Fruit fly (Drosophila melanogaster) whole organism, embryonic: ENCODE measurements around the gene Pka-C3.

Experiments used
- Adf1 ChIP-seq: fragments of 200-800 bp; sonication (Bioruptor generic); IDR thresholded peaks from 2 replicates; pipeline ENCODE4 v1.3.6; 2022; ENCODE audit warnings: missing biosample characterization, missing genetic modification characterization
- B-H1 ChIP-seq: fragments of 200-800 bp; sonication (Bioruptor generic); IDR thresholded peaks from 3 replicates; pipeline ENCODE4 v1.3.6; 2022; ENCODE audit warnings: missing biosample characterization, missing genetic modification characterization
- B-H2 ChIP-seq: fragments of 200-800 bp; sonication (Bioruptor generic); optimal IDR thresholded peaks from 2 replicates; lab custom pipeline; 2018; ENCODE audit warnings: missing biosample characterization, mild to moderate bottlenecking, missing genetic modification characterization
- CG10366 ChIP-seq: fragments of 200-800 bp; sonication (Bioruptor generic); IDR thresholded peaks from 2 replicates; pipeline ENCODE4 v1.3.6; 2022; ENCODE audit warnings: missing biosample characterization, missing genetic modification characterization
- CG11723 ChIP-seq: fragments of 200-800 bp; sonication (Bioruptor generic); optimal IDR thresholded peaks from 2 replicates; lab custom pipeline; 2017; ENCODE audit warnings: missing biosample characterization, mild to moderate bottlenecking, missing genetic modification characterization
- CG12299 ChIP-seq: fragments of 200-800 bp; sonication (Bioruptor generic); optimal IDR thresholded peaks from 2 replicates; lab custom pipeline; 2018; ENCODE audit warnings: missing biosample characterization, mild to moderate bottlenecking, missing genetic modification characterization
- CG14860 ChIP-seq: fragments of 200-800 bp; sonication (Bioruptor generic); IDR thresholded peaks from 3 replicates; pipeline ENCODE4 v1.3.6; 2022; ENCODE audit warnings: missing biosample characterization, missing genetic modification characterization; ENCODE audit not compliant: partially characterized antibody
- CG14965 ChIP-seq: fragments of 200-800 bp; sonication (Bioruptor generic); optimal IDR thresholded peaks from 2 replicates; lab custom pipeline; 2016; ENCODE audit warnings: missing biosample characterization, missing genetic modification characterization, borderline replicate concordance
- CG15269 ChIP-seq: fragments of 200-800 bp; sonication (Bioruptor generic); optimal IDR thresholded peaks from 2 replicates; lab custom pipeline; 2018; ENCODE audit warnings: missing biosample characterization, mild to moderate bottlenecking, missing genetic modification characterization, moderate library complexity
- CG17829 ChIP-seq: fragments of 200-800 bp; optimal IDR thresholded peaks from 2 replicates; lab custom pipeline; 2019; ENCODE audit warnings: missing biosample characterization, mild to moderate bottlenecking, missing genetic modification characterization, moderate library complexity
- CG2712 ChIP-seq: fragments of 200-800 bp; optimal IDR thresholded peaks from 3 replicates; lab custom pipeline; 2019; ENCODE audit warnings: missing biosample characterization, mild to moderate bottlenecking, missing genetic modification characterization, moderate library complexity
- CG3065 ChIP-seq: fragments of 200-800 bp; sonication (Bioruptor generic); optimal IDR thresholded peaks from 2 replicates; lab custom pipeline; 2016; ENCODE audit warnings: missing biosample characterization, missing genetic modification characterization
- CG3726 ChIP-seq: fragments of 200-800 bp; sonication (Bioruptor generic); IDR thresholded peaks from 3 replicates; pipeline ENCODE4, ENCODE4 v1.3.6; 2022; ENCODE audit warnings: missing biosample characterization, missing genetic modification characterization
- CG5953 ChIP-seq: fragments of 200-800 bp; sonication (Bioruptor generic); IDR thresholded peaks from 2 replicates; pipeline ENCODE4 v1.3.6; 2022; ENCODE audit warnings: missing biosample characterization, missing genetic modification characterization
- CG6272 ChIP-seq: fragments of 200-800 bp; sonication (Bioruptor generic); IDR thresholded peaks from 2 replicates; pipeline ENCODE4 v1.3.6; 2022; ENCODE audit warnings: missing biosample characterization, missing genetic modification characterization
- CG7786 ChIP-seq: fragments of 200-800 bp; sonication (Bioruptor generic); optimal IDR thresholded peaks from 2 replicates; lab custom pipeline; 2016; ENCODE audit warnings: missing biosample characterization, missing genetic modification characterization
- CG9437 ChIP-seq: fragments of 200-800 bp; sonication (Bioruptor generic); optimal IDR thresholded peaks from 2 replicates; lab custom pipeline; 2018; ENCODE audit warnings: missing biosample characterization, mild to moderate bottlenecking, missing genetic modification characterization
- CG9727 ChIP-seq: fragments of 200-800 bp; sonication (Bioruptor generic); optimal IDR thresholded peaks from 3 replicates; lab custom pipeline; 2017; ENCODE audit warnings: missing biosample characterization, mild to moderate bottlenecking, missing genetic modification characterization
- CG9797 ChIP-seq: fragments of 200-800 bp; sonication (Bioruptor generic); optimal IDR thresholded peaks from 3 replicates; lab custom pipeline; 2018; ENCODE audit warnings: missing biosample characterization, mild to moderate bottlenecking, missing genetic modification characterization
- Camta ChIP-seq: fragments of 200-800 bp; sonication (Bioruptor generic); optimal IDR thresholded peaks from 2 replicates; lab custom pipeline; 2016; ENCODE audit warnings: missing biosample characterization, missing genetic modification characterization
- Dfd ChIP-seq, 2 experiments: fragments of >200 bp; optimal IDR thresholded peaks; 2 replicates each; lab custom pipeline; 2017; ENCODE audit warnings: missing biosample characterization in 2 of 2, missing genetic modification characterization in 2 of 2
- Doc2 ChIP-seq: fragments of 200-800 bp; sonication (Bioruptor generic); IDR thresholded peaks from 2 replicates; pipeline ENCODE4 v1.3.6; 2022; ENCODE audit warnings: missing biosample characterization, missing genetic modification characterization
- HmgD ChIP-seq: fragments of 200-800 bp; sonication (Bioruptor generic); optimal IDR thresholded peaks from 3 replicates; lab custom pipeline; 2016; ENCODE audit warnings: missing biosample characterization, missing genetic modification characterization
- Hmx ChIP-seq: fragments of 200-800 bp; sonication (Bioruptor generic); optimal IDR thresholded peaks from 2 replicates; lab custom pipeline; 2016; ENCODE audit warnings: missing biosample characterization, missing genetic modification characterization
- Hr51 ChIP-seq, 2 experiments: fragments of 200-800 bp; sonication (Bioruptor generic); optimal IDR thresholded peaks; 2 replicates in 1 of 2; 3 replicates in 1 of 2; lab custom pipeline; 2016 to 2018; ENCODE audit warnings: missing biosample characterization in 2 of 2, missing genetic modification characterization in 2 of 2, mild to moderate bottlenecking in 1 of 2, moderate library complexity in 1 of 2
- Myb ChIP-seq: fragments of 200-800 bp; sonication (Bioruptor generic); optimal IDR thresholded peaks from 2 replicates; lab custom pipeline; 2016; ENCODE audit warnings: missing biosample characterization, missing genetic modification characterization
- Nf-YC ChIP-seq: fragments of 200-800 bp; optimal IDR thresholded peaks from 3 replicates; lab custom pipeline; 2019; ENCODE audit warnings: missing biosample characterization, mild to moderate bottlenecking, missing genetic modification characterization, moderate library complexity
- Scr ChIP-seq: fragments of 200-800 bp; sonication (Bioruptor generic); IDR thresholded peaks from 2 replicates; pipeline ENCODE4 v1.3.6; 2022; ENCODE audit warnings: missing biosample characterization, missing genetic modification characterization; ENCODE audit not compliant: partially characterized antibody
- Six4 ChIP-seq: fragments of 200-800 bp; sonication (Bioruptor generic); optimal IDR thresholded peaks from 2 replicates; lab custom pipeline; 2016; ENCODE audit warnings: missing biosample characterization, missing genetic modification characterization
- Sry-δ ChIP-seq: fragments of 200-800 bp; sonication (Bioruptor generic); optimal IDR thresholded peaks from 2 replicates; lab custom pipeline; 2016; ENCODE audit warnings: missing biosample characterization, missing genetic modification characterization
- al ChIP-seq: fragments of 200-800 bp; sonication (Bioruptor generic); IDR thresholded peaks from 2 replicates; pipeline ENCODE4 v1.3.6; 2022; ENCODE audit warnings: missing biosample characterization, missing genetic modification characterization
- bbx ChIP-seq: fragments of 200-800 bp; sonication (Bioruptor generic); IDR thresholded peaks from 2 replicates; pipeline ENCODE4 v1.3.6; 2022; ENCODE audit warnings: missing biosample characterization, missing genetic modification characterization; ENCODE audit not compliant: partially characterized antibody
- cas ChIP-seq: fragments of 200-800 bp; sonication (Bioruptor generic); IDR thresholded peaks from 2 replicates; pipeline ENCODE4 v1.3.6; 2022; ENCODE audit warnings: missing biosample characterization, missing genetic modification characterization
- cg ChIP-seq: fragments of 200-800 bp; sonication (Bioruptor generic); optimal IDR thresholded peaks from 3 replicates; lab custom pipeline; 2019; ENCODE audit warnings: missing biosample characterization, mild to moderate bottlenecking, missing genetic modification characterization, moderate library complexity
- dysf ChIP-seq: fragments of 200-800 bp; sonication (Bioruptor generic); IDR thresholded peaks from 3 replicates; pipeline ENCODE4 v1.3.6; 2022; ENCODE audit warnings: missing biosample characterization, missing genetic modification characterization
- ewg ChIP-seq: fragments of 200-800 bp; sonication (Bioruptor generic); optimal IDR thresholded peaks from 3 replicates; lab custom pipeline; 2017; ENCODE audit warnings: mild to moderate bottlenecking, missing biosample characterization, missing genetic modification reagents, missing genetic modification characterization
- grn ChIP-seq: fragments of 200-800 bp; sonication (Bioruptor generic); optimal IDR thresholded peaks from 3 replicates; lab custom pipeline; 2017; ENCODE audit warnings: missing biosample characterization, missing genetic modification characterization
- gro ChIP-seq: fragments of 200-800 bp; sonication (Bioruptor generic); optimal IDR thresholded peaks from 2 replicates; lab custom pipeline; 2016; ENCODE audit warnings: missing biosample characterization, missing genetic modification characterization
- hth ChIP-seq: fragments of >200 bp; optimal IDR thresholded peaks from 2 replicates; lab custom pipeline; 2017; ENCODE audit warnings: inconsistent platforms
- jumu ChIP-seq: fragments of 200-800 bp; sonication (Bioruptor generic); optimal IDR thresholded peaks from 3 replicates; lab custom pipeline; 2016; ENCODE audit warnings: missing biosample characterization, missing genetic modification characterization
- ken ChIP-seq: fragments of 200-800 bp; sonication (Bioruptor generic); IDR thresholded peaks from 3 replicates; pipeline ENCODE4 v1.3.6; 2022; ENCODE audit warnings: missing biosample characterization, missing genetic modification characterization
- nmo ChIP-seq: fragments of 200-800 bp; sonication (Bioruptor generic); optimal IDR thresholded peaks from 2 replicates; lab custom pipeline; 2018; ENCODE audit warnings: missing biosample characterization, mild to moderate bottlenecking, missing genetic modification characterization, moderate library complexity
- otp ChIP-seq: fragments of 200-800 bp; sonication (Bioruptor generic); IDR thresholded peaks from 3 replicates; pipeline ENCODE4, ENCODE4 v1.3.6; 2022; ENCODE audit warnings: missing biosample characterization, missing genetic modification characterization
- peb ChIP-seq: fragments of 200-800 bp; sonication (Bioruptor generic); IDR thresholded peaks from 2 replicates; pipeline ENCODE4 v1.3.6; 2022; ENCODE audit warnings: missing biosample characterization, missing genetic modification characterization
- rib ChIP-seq: fragments of 200-800 bp; sonication (Bioruptor generic); IDR thresholded peaks from 2 replicates; pipeline ENCODE4 v1.3.6; 2022; ENCODE audit warnings: missing biosample characterization, missing genetic modification characterization
- sc ChIP-seq, 3 experiments: fragments of >200 bp in 2 of 3; fragments of 200-800 bp in 1 of 3; sonication (Bioruptor generic) in 1 of 3; optimal IDR thresholded peaks; 2 replicates in 2 of 3; 3 replicates in 1 of 3; lab custom pipeline; 2017; ENCODE audit warnings: mild to moderate bottlenecking in 1 of 3, missing biosample characterization in 1 of 3, missing genetic modification characterization in 1 of 3, missing genetic modification reagents in 1 of 3
- sim ChIP-seq: fragments of 200-800 bp; sonication (Bioruptor generic); IDR thresholded peaks from 2 replicates; pipeline ENCODE4 v1.3.6; 2022; ENCODE audit warnings: missing biosample characterization, missing genetic modification characterization
- sisA ChIP-seq: fragments of 200-800 bp; sonication (Bioruptor generic); IDR thresholded peaks from 2 replicates; pipeline ENCODE4 v1.3.6; 2022; ENCODE audit warnings: missing biosample characterization, missing genetic modification characterization
- sob ChIP-seq: fragments of 200-800 bp; sonication (Bioruptor generic); IDR thresholded peaks from 2 replicates; pipeline ENCODE4 v1.3.6; 2022; ENCODE audit warnings: missing biosample characterization, missing genetic modification characterization
- z ChIP-seq: fragments of 200-800 bp; sonication (Bioruptor generic); IDR thresholded peaks from 3 replicates; pipeline ENCODE4 v1.3.6; 2022; ENCODE audit warnings: missing biosample characterization, missing genetic modification characterization

Pka-C3 gene

dm6 chr3L:15924811-15925437, 29.7 kb downstream of the Pka-C3 start, which contains the start of gene sff (continued):
- TF ChIP-seq Scr (GFP tag; lab: Robert Waterston, UW) (no peak), rib (GFP tag; lab: Robert Waterston, UW) (0 out of 2 replicates have a peak, but pooled peaks have one; percentile 48), CG7786 (GFP tag; lab: Kevin White, UChicago) (peak; percentile 79), CG17829 (tag; lab: Kevin White, UChicago) (peak; percentile 91), CG9797 (peak; percentile 29), CG2712 (tag; lab: Kevin White, UChicago) (peak; percentile 94), Sry-δ (GFP tag; lab: Kevin White, UChicago) (no peak), Adf1 (GFP tag; lab: Robert Waterston, UW) (peak; percentile 56; the same call in 1 of the 2 replicates), CG9437 (GFP tag; lab: Kevin White, UChicago) (peak; percentile 77), CG12299 (tag; lab: Kevin White, UChicago) (peak; percentile 64), al (peak; percentile 77), cas (peak; percentile 54; the same call in 1 of the 2 replicates), sisA (GFP tag; lab: Robert Waterston, UW) (peak; percentile 89), dysf (GFP tag; lab: Robert Waterston, UW) (peak; percentile 92), sob (GFP tag; lab: Robert Waterston, UW) (peak; percentile 82), CG9727 (GFP tag; lab: Kevin White, UChicago) (peak; percentile 90), cg (GFP tag; lab: Kevin White, UChicago) (no peak), z (GFP tag; lab: Robert Waterston, UW) (no peak; the same call in 2 of the 3 replicates), sc (optimal IDR thresholded peaks at IDR 0.05; lab: Kevin White, UChicago) (no peak), sc (GFP tag; optimal IDR thresholded peaks at IDR 0.05; lab: Kevin White, UChicago) (peak; percentile 85), Hr51 (GFP tag; optimal IDR thresholded peaks at IDR 0.05; lab: Kevin White, UChicago) (peak; percentile 74 to 88), CG11723 (GFP tag; lab: Kevin White, UChicago) (peak; percentile 81), ken (peak; percentile 91), peb (GFP tag; lab: Robert Waterston, UW) (peak; percentile 76; the same call in 1 of the 2 replicates), HmgD (GFP tag; lab: Kevin White, UChicago) (no peak), Myb (GFP tag; lab: Kevin White, UChicago) (peak; percentile 17), CG14860 (peak; percentile 33; the same call in 1 of the 3 replicates), gro (no peak), B-H2 (GFP tag; lab: Kevin White, UChicago) (peak; percentile 84), sim (GFP tag; lab: Robert Waterston, UW) (peak; percentile 83), hth (no peak), bbx (GFP tag; lab: Robert Waterston, UW) (0 out of 2 replicates have a peak, but pooled peaks have one; percentile 46), Dfd (GFP tag; optimal IDR thresholded peaks at IDR 0.05; lab: Kevin White, UChicago) (no peak), CG10366 (GFP tag; lab: Robert Waterston, UW) (peak; percentile 84), CG3065 (GFP tag; lab: Kevin White, UChicago) (peak; percentile 60), Six4 (GFP tag; lab: Kevin White, UChicago) (peak; percentile 83), otp (peak; percentile 86), Hmx (no peak), Doc2 (GFP tag; lab: Robert Waterston, UW) (peak; percentile 57; the same call in 1 of the 2 replicates), CG6272 (GFP tag; lab: Robert Waterston, UW) (peak; percentile 84), ewg (GFP tag; lab: Kevin White, UChicago) (peak; percentile 99), grn (GFP tag; lab: Kevin White, UChicago) (peak; percentile 20), CG5953 (peak; percentile 80), Nf-YC (tag; lab: Kevin White, UChicago) (peak; percentile 80), B-H1 (GFP tag; lab: Robert Waterston, UW) (peak; percentile 79), Camta (GFP tag; lab: Kevin White, UChicago) (peak; percentile 61), nmo (peak; percentile 96), CG15269 (tag; lab: Kevin White, UChicago) (peak; percentile 88), CG3726 (GFP tag; lab: Robert Waterston, UW) (peak; percentile 87), CG14965 (GFP tag; lab: Kevin White, UChicago) (no peak), jumu (GFP tag; lab: Kevin White, UChicago) (peak; percentile 58)
